Worm (Caenorhabditis elegans) whole organism, L4 larva: ENCODE results near the gene tor-1.

ENCODE experiments used
- aly-2 ChIP-seq: sonication (generic microtip); optimal IDR thresholded peaks from 2 replicates; lab custom pipeline; 2018; ENCODE audit warnings: missing biosample characterization, missing genetic modification characterization
- ceh-28 ChIP-seq: fragments of 150-350 bp; optimal IDR thresholded peaks from 2 replicates; lab custom pipeline; 2014; ENCODE audit warnings: missing biosample characterization, missing genetic modification reagents, missing genetic modification characterization
- egl-43 ChIP-seq: fragments of 200-800 bp; sonication (Bioruptor generic); IDR thresholded peaks from 2 replicates; pipeline ENCODE4 v1.3.6; 2022; ENCODE audit warnings: missing genetic modification reagents, missing genetic modification characterization, missing compliant biosample characterization
- nhr-102 ChIP-seq: sonication (generic microtip); optimal IDR thresholded peaks from 2 replicates; lab custom pipeline; 2016; ENCODE audit warnings: mild to moderate bottlenecking, missing genetic modification characterization, moderate library complexity, missing compliant biosample characterization
- nhr-6 ChIP-seq: fragments of 150-350 bp; optimal IDR thresholded peaks from 2 replicates; lab custom pipeline; 2014; ENCODE audit warnings: missing biosample characterization, missing genetic modification characterization
- ztf-11 ChIP-seq: fragments of 150-350 bp; optimal IDR thresholded peaks from 2 replicates; lab custom pipeline; 2014; ENCODE audit warnings: missing biosample characterization, missing genetic modification characterization

DNA sequence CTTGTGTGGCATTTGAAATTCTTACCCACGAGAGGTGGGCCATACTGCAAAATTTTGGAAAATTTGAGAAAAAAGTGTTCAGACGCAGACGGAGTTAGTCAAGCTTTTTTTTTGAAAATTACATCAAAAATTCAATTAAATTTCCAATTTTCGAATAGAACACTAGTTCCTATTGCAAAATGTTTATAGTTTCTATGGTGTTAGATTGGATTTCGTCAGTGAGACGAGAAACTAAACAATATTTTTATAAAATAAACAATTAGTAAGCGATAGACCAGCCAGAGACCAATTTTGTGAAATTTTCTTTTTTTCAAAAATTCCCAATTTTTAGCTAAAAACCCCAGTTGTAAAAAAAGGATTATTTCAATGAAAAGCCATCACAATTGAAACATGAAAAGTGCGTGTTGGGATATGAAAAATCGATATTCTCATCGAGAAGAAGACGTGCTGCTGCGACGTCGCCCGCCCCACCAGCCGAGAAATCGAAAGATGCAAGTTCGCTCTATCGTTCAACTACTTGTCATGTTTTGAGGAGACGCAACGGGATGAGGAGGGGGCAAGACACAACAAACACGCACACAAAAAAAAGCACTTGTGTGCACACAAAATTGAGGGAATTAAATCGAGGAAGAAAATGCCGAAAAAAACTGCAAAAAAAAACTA lies 5.7 kb downstream of the tor-1 start, which contains the start of gene dnbp-1:
- peak; percentile 45 for TF ChIP-seq ceh-28 (tag; lab: Kevin White, UChicago)
- TF ChIP-seq egl-43: no peak
- no peak for TF ChIP-seq aly-2 (tag; lab: Kevin White, UChicago)
- no peak for TF ChIP-seq ztf-11 (tag; lab: Kevin White, UChicago)
- no peak for TF ChIP-seq nhr-102 (tag; lab: Kevin White, UChicago)
- TF ChIP-seq nhr-6 (tag; lab: Kevin White, UChicago): peak; percentile 79
